Fruit fly (Drosophila melanogaster) whole organism, embryonic: ENCODE data around the gene Eig71Ej.
A peak's percentile ranks its signal among the peaks of the same experiment; 100 is the strongest.

Experiments
- BEAF-32 ChIP-seq: fragments of 200-800 bp; sonication (Bioruptor generic); optimal IDR thresholded peaks from 3 replicates; lab custom pipeline; 2017; ENCODE audit warnings: missing biosample characterization, missing genetic modification characterization, mild to moderate bottlenecking, moderate library complexity, missing genetic modification reagents
- CG1233 ChIP-seq: fragments of 200-800 bp; sonication (Bioruptor generic); optimal IDR thresholded peaks from 4 replicates; lab custom pipeline; 2018; ENCODE audit warnings: missing biosample characterization, mild to moderate bottlenecking, missing genetic modification characterization
- CG12391 ChIP-seq: fragments of 200-800 bp; sonication (Bioruptor generic); optimal IDR thresholded peaks from 3 replicates; lab custom pipeline; 2018; ENCODE audit warnings: missing biosample characterization, mild to moderate bottlenecking, missing genetic modification characterization, moderate library complexity
- CG12659 ChIP-seq: fragments of 200-800 bp; sonication (Bioruptor generic); optimal IDR thresholded peaks from 3 replicates; lab custom pipeline; 2017; ENCODE audit warnings: mild to moderate bottlenecking, missing biosample characterization, missing genetic modification reagents, missing genetic modification characterization
- CG12744 ChIP-seq: fragments of 200-800 bp; sonication (Bioruptor generic); optimal IDR thresholded peaks from 2 replicates; lab custom pipeline; 2016; ENCODE audit warnings: missing biosample characterization, missing genetic modification characterization
- CG13424 ChIP-seq: fragments of 200-800 bp; sonication (Bioruptor generic); optimal IDR thresholded peaks from 2 replicates; lab custom pipeline; 2019; ENCODE audit warnings: missing biosample characterization, mild to moderate bottlenecking, missing genetic modification characterization, moderate library complexity
- CG15269 ChIP-seq: fragments of 200-800 bp; sonication (Bioruptor generic); optimal IDR thresholded peaks from 2 replicates; lab custom pipeline; 2018; ENCODE audit warnings: missing biosample characterization, mild to moderate bottlenecking, missing genetic modification characterization, moderate library complexity
- CG17361 ChIP-seq: fragments of 200-800 bp; sonication (Bioruptor generic); IDR thresholded peaks from 3 replicates; pipeline ENCODE4 v1.3.6; 2022; ENCODE audit warnings: missing biosample characterization, missing genetic modification characterization
- CG17385 ChIP-seq: fragments of 200-800 bp; sonication (Bioruptor generic); optimal IDR thresholded peaks from 3 replicates; lab custom pipeline; 2018; ENCODE audit warnings: missing biosample characterization, mild to moderate bottlenecking, missing genetic modification characterization
- CG18262 ChIP-seq: fragments of 200-800 bp; optimal IDR thresholded peaks from 3 replicates; lab custom pipeline; 2019; ENCODE audit warnings: missing biosample characterization, mild to moderate bottlenecking, missing genetic modification characterization, moderate library complexity
- CG2678 ChIP-seq: fragments of 200-800 bp; sonication (Bioruptor generic); optimal IDR thresholded peaks from 3 replicates; lab custom pipeline; 2019; ENCODE audit warnings: missing biosample characterization, mild to moderate bottlenecking, missing genetic modification characterization, moderate library complexity
- CG2712 ChIP-seq: fragments of 200-800 bp; optimal IDR thresholded peaks from 3 replicates; lab custom pipeline; 2019; ENCODE audit warnings: missing biosample characterization, mild to moderate bottlenecking, missing genetic modification characterization, moderate library complexity
- CG2875 ChIP-seq: fragments of 200-800 bp; sonication (Bioruptor generic); optimal IDR thresholded peaks from 2 replicates; lab custom pipeline; 2017; ENCODE audit warnings: missing biosample characterization, mild to moderate bottlenecking, missing genetic modification characterization, missing genetic modification reagents
- CG31441 ChIP-seq: fragments of 200-800 bp; sonication (Bioruptor generic); IDR thresholded peaks from 2 replicates; pipeline ENCODE4 v1.3.6; 2022; ENCODE audit warnings: missing biosample characterization, missing genetic modification characterization
- CG3281 ChIP-seq: fragments of 200-800 bp; sonication (Bioruptor generic); optimal IDR thresholded peaks from 3 replicates; lab custom pipeline; 2017; ENCODE audit warnings: missing biosample characterization, mild to moderate bottlenecking, missing genetic modification characterization
- CG4707 ChIP-seq: fragments of 200-800 bp; sonication (Bioruptor generic); optimal IDR thresholded peaks from 2 replicates; lab custom pipeline; 2018; ENCODE audit warnings: missing biosample characterization, mild to moderate bottlenecking, missing genetic modification characterization, moderate library complexity
- CG7556 ChIP-seq: fragments of 200-800 bp; sonication (Bioruptor generic); optimal IDR thresholded peaks from 2 replicates; lab custom pipeline; 2017; ENCODE audit warnings: missing biosample characterization, mild to moderate bottlenecking, missing genetic modification characterization
- CG7839 ChIP-seq: fragments of 200-800 bp; sonication (Bioruptor generic); optimal IDR thresholded peaks from 3 replicates; lab custom pipeline; 2018; ENCODE audit warnings: missing biosample characterization, mild to moderate bottlenecking, missing genetic modification characterization, moderate library complexity
- CG9437 ChIP-seq: fragments of 200-800 bp; sonication (Bioruptor generic); optimal IDR thresholded peaks from 2 replicates; lab custom pipeline; 2018; ENCODE audit warnings: missing biosample characterization, mild to moderate bottlenecking, missing genetic modification characterization
- CG9727 ChIP-seq: fragments of 200-800 bp; sonication (Bioruptor generic); optimal IDR thresholded peaks from 3 replicates; lab custom pipeline; 2017; ENCODE audit warnings: missing biosample characterization, mild to moderate bottlenecking, missing genetic modification characterization
- CoRest ChIP-seq: fragments of 200-800 bp; sonication (Bioruptor generic); optimal IDR thresholded peaks from 3 replicates; lab custom pipeline; 2018; ENCODE audit warnings: missing biosample characterization, mild to moderate bottlenecking, missing genetic modification characterization, moderate library complexity
- Dad ChIP-seq: fragments of 200-800 bp; sonication (Bioruptor generic); optimal IDR thresholded peaks from 3 replicates; lab custom pipeline; 2016; ENCODE audit warnings: missing biosample characterization, missing genetic modification characterization
- Gug ChIP-seq: fragments of 200-800 bp; sonication (Bioruptor generic); IDR thresholded peaks from 4 replicates; pipeline ENCODE4 v1.3.6; 2022; ENCODE audit warnings: missing biosample characterization, missing genetic modification characterization
- HLH3B ChIP-seq: fragments of 200-800 bp; sonication (Bioruptor generic); IDR thresholded peaks from 2 replicates; pipeline ENCODE4 v1.3.6; 2022; ENCODE audit warnings: missing biosample characterization, missing genetic modification characterization
- Hr51 ChIP-seq, 2 experiments: fragments of 200-800 bp; sonication (Bioruptor generic); optimal IDR thresholded peaks; 2 replicates in 1 of 2; 3 replicates in 1 of 2; lab custom pipeline; 2016 to 2018; ENCODE audit warnings: missing biosample characterization in 2 of 2, missing genetic modification characterization in 2 of 2, mild to moderate bottlenecking in 1 of 2, moderate library complexity in 1 of 2
- Kr ChIP-seq: fragments of 200-800 bp; sonication (Bioruptor generic); optimal IDR thresholded peaks from 2 replicates; lab custom pipeline; 2017; ENCODE audit warnings: missing biosample characterization, mild to moderate bottlenecking, missing genetic modification characterization
- Meics ChIP-seq: fragments of 200-800 bp; sonication (Bioruptor generic); optimal IDR thresholded peaks from 2 replicates; lab custom pipeline; 2017; ENCODE audit warnings: missing biosample characterization, mild to moderate bottlenecking, missing genetic modification characterization
- Myb ChIP-seq: fragments of 200-800 bp; sonication (Bioruptor generic); optimal IDR thresholded peaks from 2 replicates; lab custom pipeline; 2016; ENCODE audit warnings: missing biosample characterization, missing genetic modification characterization
- Nf-YB ChIP-seq: fragments of 200-800 bp; sonication (Bioruptor generic); optimal IDR thresholded peaks from 3 replicates; lab custom pipeline; 2019; ENCODE audit warnings: missing biosample characterization, mild to moderate bottlenecking, missing genetic modification characterization, moderate library complexity
- Nf-YC ChIP-seq: fragments of 200-800 bp; optimal IDR thresholded peaks from 3 replicates; lab custom pipeline; 2019; ENCODE audit warnings: missing biosample characterization, mild to moderate bottlenecking, missing genetic modification characterization, moderate library complexity
- Oli ChIP-seq: fragments of 200-800 bp; sonication (Bioruptor generic); optimal IDR thresholded peaks from 2 replicates; lab custom pipeline; 2018; ENCODE audit warnings: missing biosample characterization, mild to moderate bottlenecking, missing genetic modification characterization, moderate library complexity
- Poxn ChIP-seq: fragments of 200-800 bp; sonication (Bioruptor generic); IDR thresholded peaks from 2 replicates; pipeline ENCODE4 v1.3.6; 2022; ENCODE audit warnings: missing biosample characterization, missing genetic modification characterization
- Taf1 ChIP-seq: fragments of 200-800 bp; sonication (Bioruptor generic); IDR thresholded peaks from 2 replicates; pipeline ENCODE4 v1.3.6; 2022; ENCODE audit warnings: missing biosample characterization, missing genetic modification characterization
- ase ChIP-seq: fragments of 200-800 bp; sonication (Bioruptor generic); IDR thresholded peaks from 3 replicates; pipeline ENCODE4 v1.3.6; 2022; ENCODE audit warnings: missing biosample characterization, missing genetic modification characterization
- az2 ChIP-seq: fragments of 200-800 bp; sonication (Bioruptor generic); optimal IDR thresholded peaks from 3 replicates; lab custom pipeline; 2016; ENCODE audit warnings: missing biosample characterization, missing genetic modification characterization
- chinmo ChIP-seq: fragments of 200-800 bp; sonication (Bioruptor generic); IDR thresholded peaks from 4 replicates; pipeline ENCODE4 v1.3.6; 2022; ENCODE audit warnings: missing biosample characterization, missing genetic modification characterization; ENCODE audit not compliant: partially characterized antibody
- ci ChIP-seq: fragments of 200-800 bp; sonication (Bioruptor generic); IDR thresholded peaks from 3 replicates; pipeline ENCODE4 v1.3.6; 2022; ENCODE audit warnings: missing biosample characterization, missing genetic modification characterization
- cwo ChIP-seq: fragments of 200-800 bp; sonication (Bioruptor generic); optimal IDR thresholded peaks from 3 replicates; lab custom pipeline; 2017; ENCODE audit warnings: missing biosample characterization, missing genetic modification characterization, mild to moderate bottlenecking, moderate library complexity, missing genetic modification reagents
- dmrt99B ChIP-seq: fragments of 200-800 bp; sonication (Bioruptor generic); optimal IDR thresholded peaks from 2 replicates; lab custom pipeline; 2018; ENCODE audit warnings: missing biosample characterization, mild to moderate bottlenecking, missing genetic modification characterization, moderate library complexity
- gem ChIP-seq: fragments of 200-800 bp; sonication (Bioruptor generic); optimal IDR thresholded peaks from 2 replicates; lab custom pipeline; 2019; ENCODE audit warnings: missing biosample characterization, mild to moderate bottlenecking, missing genetic modification characterization, moderate library complexity
- grau ChIP-seq: fragments of 200-800 bp; optimal IDR thresholded peaks from 3 replicates; lab custom pipeline; 2019; ENCODE audit warnings: missing biosample characterization, mild to moderate bottlenecking, missing genetic modification characterization, moderate library complexity
- lilli ChIP-seq: fragments of 200-800 bp; sonication (Bioruptor generic); optimal IDR thresholded peaks from 3 replicates; lab custom pipeline; 2016; ENCODE audit warnings: missing biosample characterization, missing genetic modification characterization
- nmo ChIP-seq: fragments of 200-800 bp; sonication (Bioruptor generic); optimal IDR thresholded peaks from 2 replicates; lab custom pipeline; 2018; ENCODE audit warnings: missing biosample characterization, mild to moderate bottlenecking, missing genetic modification characterization, moderate library complexity
- odd ChIP-seq: fragments of 200-800 bp; sonication (Bioruptor generic); optimal IDR thresholded peaks from 2 replicates; lab custom pipeline; 2017; ENCODE audit warnings: missing biosample characterization, mild to moderate bottlenecking, missing genetic modification characterization
- phol ChIP-seq: fragments of 200-800 bp; sonication (Bioruptor generic); optimal IDR thresholded peaks from 3 replicates; lab custom pipeline; 2018; ENCODE audit warnings: missing biosample characterization, mild to moderate bottlenecking, missing genetic modification characterization, moderate library complexity
- sim ChIP-seq: fragments of 200-800 bp; sonication (Bioruptor generic); IDR thresholded peaks from 2 replicates; pipeline ENCODE4 v1.3.6; 2022; ENCODE audit warnings: missing biosample characterization, missing genetic modification characterization
- sug ChIP-seq: fragments of 200-800 bp; optimal IDR thresholded peaks from 2 replicates; lab custom pipeline; 2019; ENCODE audit warnings: missing biosample characterization, mild to moderate bottlenecking, missing genetic modification characterization, moderate library complexity
- trem ChIP-seq: fragments of 200-800 bp; optimal IDR thresholded peaks from 3 replicates; lab custom pipeline; 2019; ENCODE audit warnings: missing biosample characterization, mild to moderate bottlenecking, missing genetic modification characterization, moderate library complexity

The Eig71Ej gene

dm6 chr3L:15616490-15616889 lies 44.3 kb downstream of the Eig71Ej start:
- TF ChIP-seq lilli (GFP tag; lab: Kevin White, UChicago) (no peak), CG2712 (tag; lab: Kevin White, UChicago) (peak; percentile 25), CG2678 (peak; percentile 73), CG1233 (GFP tag; lab: Kevin White, UChicago) (peak; percentile 31), CG12391 (tag; lab: Kevin White, UChicago) (peak; percentile 30), sim (GFP tag; lab: Robert Waterston, UW) (no peak), Dad (GFP tag; lab: Kevin White, UChicago) (no peak), Oli (tag; lab: Kevin White, UChicago) (peak; percentile 6), CoRest (tag; lab: Kevin White, UChicago) (peak; percentile 46), Nf-YC (tag; lab: Kevin White, UChicago) (peak; percentile 16), CG17385 (GFP tag; lab: Kevin White, UChicago) (peak; percentile 1), Meics (GFP tag; lab: Kevin White, UChicago) (peak; percentile 55), dmrt99B (tag; lab: Kevin White, UChicago) (peak; percentile 27), Poxn (GFP tag; lab: Robert Waterston, UW) (no peak), odd (GFP tag; lab: Kevin White, UChicago) (no peak), Nf-YB (GFP tag; lab: Kevin White, UChicago) (no peak), nmo (peak; percentile 14), sug (no peak), cwo (GFP tag; lab: Kevin White, UChicago) (peak; percentile 10), CG18262 (tag; lab: Kevin White, UChicago) (peak; percentile 40), gem (tag; lab: Kevin White, UChicago) (peak; percentile 48), grau (peak; percentile 50), CG13424 (tag; lab: Kevin White, UChicago) (peak; percentile 29), trem (tag; lab: Kevin White, UChicago) (no peak), CG17361 (GFP tag; lab: Robert Waterston, UW) (peak; percentile 59; the same call in 1 of the 3 replicates), HLH3B (GFP tag; lab: Robert Waterston, UW) (no peak), CG9437 (GFP tag; lab: Kevin White, UChicago) (peak; percentile 32), CG9727 (GFP tag; lab: Kevin White, UChicago) (peak; percentile 39), CG15269 (peak; percentile 2), CG12659 (peak; percentile 17), chinmo (GFP tag; lab: Robert Waterston, UW) (no peak), Gug (GFP tag; lab: Robert Waterston, UW) (no peak), CG7839 (peak; percentile 44), Taf1 (GFP tag; lab: Robert Waterston, UW) (no peak), CG7556 (GFP tag; lab: Kevin White, UChicago) (peak; percentile 52), CG31441 (peak; percentile 55; the same call in 1 of the 2 replicates), Hr51 (GFP tag; optimal IDR thresholded peaks at IDR 0.05; lab: Kevin White, UChicago) (peak in 1 of 2 experiments; percentile 44), phol (peak; percentile 19)

dm6 chr3L:15612728-15613127 lies 48.1 kb downstream of the Eig71Ej start, which contains the start of gene CG13449:
CG13449 (minus strand) TSS chr3L:15612828.
- TF ChIP-seq CG12744 = no peak
- TF ChIP-seq Myb (GFP tag; lab: Kevin White, UChicago) = no peak
- TF ChIP-seq ase (GFP tag; lab: Robert Waterston, UW) = no peak
- TF ChIP-seq CG2875 (GFP tag; lab: Kevin White, UChicago) = no peak
- no peak for TF ChIP-seq ci (GFP tag; lab: Robert Waterston, UW)
- TF ChIP-seq Kr (GFP tag; lab: Kevin White, UChicago) = no peak
- TF ChIP-seq az2 (GFP tag; lab: Kevin White, UChicago) = no peak
- TF ChIP-seq BEAF-32 (GFP tag; lab: Kevin White, UChicago) = no peak
- TF ChIP-seq CG4707 (GFP tag; lab: Kevin White, UChicago) = no peak
- no peak for TF ChIP-seq CG3281 (GFP tag; lab: Kevin White, UChicago)
- no peak for TF ChIP-seq cwo (GFP tag; lab: Kevin White, UChicago)
